Fruit fly (Drosophila melanogaster) whole organism, embryonic: ENCODE results near the gene CG8312.
A peak's percentile ranks its signal among the peaks of the same experiment; 100 is the strongest.

Source experiments
- Abd-B ChIP-seq: fragments of 200-800 bp; sonication (Bioruptor generic); optimal IDR thresholded peaks from 2 replicates; lab custom pipeline; 2018; ENCODE audit warnings: missing biosample characterization, mild to moderate bottlenecking, missing genetic modification characterization, moderate library complexity
- Adf1 ChIP-seq: fragments of 200-800 bp; sonication (Bioruptor generic); IDR thresholded peaks from 2 replicates; pipeline ENCODE4 v1.3.6; 2022; ENCODE audit warnings: missing biosample characterization, missing genetic modification characterization
- Atf-2 ChIP-seq: fragments of 200-800 bp; sonication (Bioruptor generic); optimal IDR thresholded peaks from 2 replicates; lab custom pipeline; 2016; ENCODE audit warnings: missing biosample characterization, missing genetic modification characterization
- CG10565 ChIP-seq: fragments of 200-800 bp; sonication (Bioruptor generic); optimal IDR thresholded peaks from 3 replicates; lab custom pipeline; 2016; ENCODE audit warnings: missing biosample characterization, mild to moderate bottlenecking, missing genetic modification characterization
- CG10979 ChIP-seq: fragments of 200-800 bp; sonication (Bioruptor generic); optimal IDR thresholded peaks from 2 replicates; lab custom pipeline; 2018; ENCODE audit warnings: missing biosample characterization, mild to moderate bottlenecking, missing genetic modification characterization, moderate library complexity
- CG15514 ChIP-seq: fragments of 200-800 bp; sonication (Bioruptor generic); optimal IDR thresholded peaks from 3 replicates; lab custom pipeline; 2017; ENCODE audit warnings: missing biosample characterization, missing genetic modification characterization, mild to moderate bottlenecking, moderate library complexity, missing genetic modification reagents
- CG15601 ChIP-seq: fragments of 200-800 bp; sonication (Bioruptor generic); optimal IDR thresholded peaks from 3 replicates; lab custom pipeline; 2019; ENCODE audit warnings: missing biosample characterization, mild to moderate bottlenecking, missing genetic modification characterization, moderate library complexity
- CG17328 ChIP-seq: fragments of 200-800 bp; sonication (Bioruptor generic); IDR thresholded peaks from 2 replicates; pipeline ENCODE4 v1.3.6; 2022; ENCODE audit warnings: missing biosample characterization, missing genetic modification characterization
- CG17361 ChIP-seq: fragments of 200-800 bp; sonication (Bioruptor generic); IDR thresholded peaks from 3 replicates; pipeline ENCODE4 v1.3.6; 2022; ENCODE audit warnings: missing biosample characterization, missing genetic modification characterization
- CG17802 ChIP-seq: fragments of 200-800 bp; sonication (Bioruptor generic); optimal IDR thresholded peaks from 2 replicates; lab custom pipeline; 2018; ENCODE audit warnings: missing biosample characterization, mild to moderate bottlenecking, missing genetic modification characterization, moderate library complexity
- CG1792 ChIP-seq: fragments of 200-800 bp; sonication (Bioruptor generic); optimal IDR thresholded peaks from 2 replicates; lab custom pipeline; 2016; ENCODE audit warnings: missing biosample characterization, missing genetic modification characterization
- CG18476 ChIP-seq: fragments of 200-800 bp; sonication (Bioruptor generic); optimal IDR thresholded peaks from 2 replicates; lab custom pipeline; 2016; ENCODE audit warnings: missing biosample characterization, mild to moderate bottlenecking, missing genetic modification characterization
- CG2120 ChIP-seq: fragments of 200-800 bp; sonication (Bioruptor generic); optimal IDR thresholded peaks from 3 replicates; lab custom pipeline; 2016; ENCODE audit warnings: missing biosample characterization, missing genetic modification characterization
- CG3065 ChIP-seq: fragments of 200-800 bp; sonication (Bioruptor generic); optimal IDR thresholded peaks from 2 replicates; lab custom pipeline; 2016; ENCODE audit warnings: missing biosample characterization, missing genetic modification characterization
- CG5953 ChIP-seq: fragments of 200-800 bp; sonication (Bioruptor generic); IDR thresholded peaks from 2 replicates; pipeline ENCODE4 v1.3.6; 2022; ENCODE audit warnings: missing biosample characterization, missing genetic modification characterization
- CG6254 ChIP-seq: fragments of 200-800 bp; sonication (Bioruptor generic); optimal IDR thresholded peaks from 3 replicates; lab custom pipeline; 2017; ENCODE audit warnings: mild to moderate bottlenecking, missing biosample characterization, missing genetic modification reagents, missing genetic modification characterization
- CG6689 ChIP-seq: fragments of 200-800 bp; sonication (Bioruptor generic); IDR thresholded peaks from 2 replicates; pipeline ENCODE4 v1.3.6; 2022; ENCODE audit warnings: missing biosample characterization, missing genetic modification characterization
- CG7357 ChIP-seq: fragments of 200-800 bp; sonication (Bioruptor generic); IDR thresholded peaks from 3 replicates; pipeline ENCODE4 v1.3.6; 2022; ENCODE audit warnings: missing biosample characterization, missing genetic modification characterization
- CG8089 ChIP-seq: fragments of 200-800 bp; sonication (Bioruptor generic); optimal IDR thresholded peaks from 3 replicates; lab custom pipeline; 2016; ENCODE audit warnings: missing biosample characterization, missing genetic modification characterization
- CG9727 ChIP-seq: fragments of 200-800 bp; sonication (Bioruptor generic); optimal IDR thresholded peaks from 3 replicates; lab custom pipeline; 2017; ENCODE audit warnings: missing biosample characterization, mild to moderate bottlenecking, missing genetic modification characterization
- ERR ChIP-seq: fragments of 200-800 bp; sonication (Bioruptor generic); optimal IDR thresholded peaks from 2 replicates; lab custom pipeline; 2016; ENCODE audit warnings: missing biosample characterization, missing genetic modification characterization
- Fer3 ChIP-seq: fragments of 200-800 bp; sonication (Bioruptor generic); optimal IDR thresholded peaks from 2 replicates; lab custom pipeline; 2018; ENCODE audit warnings: missing biosample characterization, mild to moderate bottlenecking, missing genetic modification characterization, moderate library complexity
- H15 ChIP-seq: fragments of 200-800 bp; sonication (Bioruptor generic); IDR thresholded peaks from 3 replicates; pipeline ENCODE4 v1.3.6; 2022; ENCODE audit warnings: missing biosample characterization, missing genetic modification characterization
- HLH4C ChIP-seq: fragments of 200-800 bp; sonication (Bioruptor generic); IDR thresholded peaks from 3 replicates; pipeline ENCODE4 v1.3.6; 2022; ENCODE audit warnings: missing biosample characterization, missing genetic modification characterization; ENCODE audit not compliant: partially characterized antibody
- Jarid2 ChIP-seq: fragments of 200-800 bp; sonication (Bioruptor generic); optimal IDR thresholded peaks from 3 replicates; lab custom pipeline; 2017; ENCODE audit warnings: mild to moderate bottlenecking, missing biosample characterization, missing genetic modification reagents, missing genetic modification characterization
- Lhr ChIP-seq: fragments of 200-800 bp; sonication (Bioruptor generic); optimal IDR thresholded peaks from 3 replicates; lab custom pipeline; 2017; ENCODE audit warnings: mild to moderate bottlenecking, missing biosample characterization, missing genetic modification reagents, missing genetic modification characterization
- MTF-1 ChIP-seq: fragments of 200-800 bp; sonication (Bioruptor generic); optimal IDR thresholded peaks from 2 replicates; lab custom pipeline; 2018; ENCODE audit warnings: missing biosample characterization, mild to moderate bottlenecking, missing genetic modification characterization, borderline replicate concordance
- Scr ChIP-seq: fragments of 200-800 bp; sonication (Bioruptor generic); IDR thresholded peaks from 2 replicates; pipeline ENCODE4 v1.3.6; 2022; ENCODE audit warnings: missing biosample characterization, missing genetic modification characterization; ENCODE audit not compliant: partially characterized antibody
- Side ChIP-seq: fragments of 200-800 bp; sonication (Bioruptor generic); optimal IDR thresholded peaks from 2 replicates; lab custom pipeline; 2016; ENCODE audit warnings: missing biosample characterization, missing genetic modification characterization
- Sry-δ ChIP-seq: fragments of 200-800 bp; sonication (Bioruptor generic); optimal IDR thresholded peaks from 2 replicates; lab custom pipeline; 2016; ENCODE audit warnings: missing biosample characterization, missing genetic modification characterization
- YL-1 ChIP-seq: fragments of 200-800 bp; sonication (Bioruptor generic); optimal IDR thresholded peaks from 3 replicates; lab custom pipeline; 2017; ENCODE audit warnings: missing biosample characterization, mild to moderate bottlenecking, missing genetic modification characterization
- abd-A ChIP-seq: fragments of 200-800 bp; sonication (Bioruptor generic); optimal IDR thresholded peaks from 3 replicates; lab custom pipeline; 2019; ENCODE audit warnings: missing biosample characterization, mild to moderate bottlenecking, missing genetic modification characterization, moderate library complexity
- al ChIP-seq: fragments of 200-800 bp; sonication (Bioruptor generic); IDR thresholded peaks from 2 replicates; pipeline ENCODE4 v1.3.6; 2022; ENCODE audit warnings: missing biosample characterization, missing genetic modification characterization
- ash1 ChIP-seq: fragments of 200-800 bp; sonication (Bioruptor generic); optimal IDR thresholded peaks from 2 replicates; lab custom pipeline; 2018; ENCODE audit warnings: missing biosample characterization, mild to moderate bottlenecking, missing genetic modification characterization
- bigmax ChIP-seq: fragments of 200-800 bp; sonication (Bioruptor generic); optimal IDR thresholded peaks from 2 replicates; lab custom pipeline; 2018; ENCODE audit warnings: missing biosample characterization, mild to moderate bottlenecking, missing genetic modification characterization
- btn ChIP-seq: fragments of 200-800 bp; sonication (Bioruptor generic); optimal IDR thresholded peaks from 2 replicates; lab custom pipeline; 2016; ENCODE audit warnings: missing biosample characterization, missing genetic modification characterization
- eve ChIP-seq, 2 experiments: fragments of >200 bp; optimal IDR thresholded peaks; 2 replicates each; lab custom pipeline; 2017; ENCODE audit warnings: missing biosample characterization in 2 of 2, missing genetic modification characterization in 2 of 2
- eyg ChIP-seq: fragments of 200-800 bp; sonication (Bioruptor generic); optimal IDR thresholded peaks from 3 replicates; lab custom pipeline; 2016; ENCODE audit warnings: missing biosample characterization, missing genetic modification characterization
- ftz-f1 ChIP-seq: fragments of 200-800 bp; sonication (Bioruptor generic); optimal IDR thresholded peaks from 2 replicates; lab custom pipeline; 2016; ENCODE audit warnings: missing biosample characterization, missing genetic modification characterization
- fu2 ChIP-seq: fragments of 200-800 bp; sonication (Bioruptor generic); optimal IDR thresholded peaks from 2 replicates; lab custom pipeline; 2016; ENCODE audit warnings: missing biosample characterization, missing genetic modification characterization
- ham ChIP-seq: fragments of 200-800 bp; sonication (Bioruptor generic); IDR thresholded peaks from 2 replicates; pipeline ENCODE4 v1.3.6; 2022; ENCODE audit warnings: missing biosample characterization, missing genetic modification characterization
- hb ChIP-seq: fragments of 200-800 bp; sonication (Bioruptor generic); IDR thresholded peaks from 3 replicates; pipeline ENCODE4 v1.3.6; 2022; ENCODE audit warnings: missing biosample characterization, missing genetic modification characterization; ENCODE audit not compliant: partially characterized antibody
- her ChIP-seq: fragments of 200-800 bp; sonication (Bioruptor generic); optimal IDR thresholded peaks from 2 replicates; lab custom pipeline; 2016; ENCODE audit warnings: missing biosample characterization, missing genetic modification characterization
- hth ChIP-seq: fragments of >200 bp; optimal IDR thresholded peaks from 2 replicates; lab custom pipeline; 2017; ENCODE audit warnings: inconsistent platforms
- maf-S ChIP-seq: fragments of 200-800 bp; sonication (Bioruptor generic); optimal IDR thresholded peaks from 2 replicates; lab custom pipeline; 2016; ENCODE audit warnings: missing biosample characterization, missing genetic modification characterization
- mirr ChIP-seq: fragments of 200-800 bp; sonication (Bioruptor generic); optimal IDR thresholded peaks from 3 replicates; lab custom pipeline; 2018; ENCODE audit warnings: missing biosample characterization, mild to moderate bottlenecking, missing genetic modification characterization
- peb ChIP-seq: fragments of 200-800 bp; sonication (Bioruptor generic); IDR thresholded peaks from 2 replicates; pipeline ENCODE4 v1.3.6; 2022; ENCODE audit warnings: missing biosample characterization, missing genetic modification characterization
- ranshi ChIP-seq: fragments of 200-800 bp; sonication (Bioruptor generic); IDR thresholded peaks from 2 replicates; pipeline ENCODE4 v1.3.6; 2022; ENCODE audit warnings: missing biosample characterization, missing genetic modification characterization
- run ChIP-seq: fragments of 200-800 bp; sonication (Bioruptor generic); optimal IDR thresholded peaks from 3 replicates; lab custom pipeline; 2018; ENCODE audit warnings: missing biosample characterization, mild to moderate bottlenecking, missing genetic modification characterization
- seq ChIP-seq: fragments of 200-800 bp; sonication (Bioruptor generic); IDR thresholded peaks from 2 replicates; pipeline ENCODE4 v1.3.6; 2022; ENCODE audit warnings: missing biosample characterization, missing genetic modification characterization
- sna ChIP-seq: fragments of 200-800 bp; sonication (Bioruptor generic); IDR thresholded peaks from 2 replicates; pipeline ENCODE4 v1.3.6; 2022; ENCODE audit warnings: missing biosample characterization, missing genetic modification characterization; ENCODE audit not compliant: partially characterized antibody
- tgo ChIP-seq: fragments of 200-800 bp; sonication (Bioruptor generic); IDR thresholded peaks from 3 replicates; pipeline ENCODE4 v1.3.6; 2022; ENCODE audit warnings: missing biosample characterization, missing genetic modification characterization

Gene CG8312

DNA sequence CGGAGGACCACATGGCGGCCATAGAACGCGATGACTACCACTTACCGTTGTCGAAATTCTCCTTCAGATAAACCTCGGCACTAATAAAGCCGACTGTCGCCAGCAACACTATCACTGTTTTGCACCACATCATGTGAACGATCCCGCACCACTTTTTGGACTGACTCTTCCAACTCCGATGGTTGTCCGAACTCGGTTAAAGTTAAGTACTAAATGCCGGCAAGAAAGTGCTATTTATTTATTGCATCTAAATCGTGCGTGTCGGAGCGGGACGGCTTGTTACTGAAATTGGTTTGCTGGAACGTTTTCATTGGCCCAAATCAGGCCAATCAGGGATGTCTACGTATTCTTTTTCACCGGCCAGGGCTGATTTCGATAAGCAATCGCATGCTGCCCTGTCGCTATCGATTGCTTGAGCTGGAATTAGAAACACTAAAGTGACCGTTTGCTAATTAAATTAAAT lies 39.6 kb downstream of the CG8312 start, which contains the start of gene Calr (continued):
- TF ChIP-seq Adf1 (GFP tag; lab: Robert Waterston, UW) (no peak), Side (GFP tag; lab: Kevin White, UChicago) (peak; percentile 22), CG3065 (GFP tag; lab: Kevin White, UChicago) (no peak), CG15601 (tag; lab: Kevin White, UChicago) (peak; percentile 56), CG7357 (GFP tag; lab: Robert Waterston, UW) (no peak), ham (GFP tag; lab: Robert Waterston, UW) (no peak), Fer3 (tag; lab: Kevin White, UChicago) (peak; percentile 12), bigmax (GFP tag; lab: Kevin White, UChicago) (no peak), Scr (GFP tag; lab: Robert Waterston, UW) (no peak), peb (GFP tag; lab: Robert Waterston, UW) (no peak), sna (GFP tag; lab: Robert Waterston, UW) (no peak), ERR (GFP tag; lab: Kevin White, UChicago) (peak; percentile 31), CG5953 (GFP tag; lab: Robert Waterston, UW) (no peak), eyg (GFP tag; lab: Kevin White, UChicago) (peak; percentile 49), CG17328 (GFP tag; lab: Robert Waterston, UW) (no peak), ftz-f1 (GFP tag; lab: Kevin White, UChicago) (peak; percentile 44), CG17361 (no peak), hb (GFP tag; lab: Robert Waterston, UW) (no peak), ash1 (GFP tag; lab: Kevin White, UChicago) (peak; percentile 7), ranshi (GFP tag; lab: Robert Waterston, UW) (no peak), HLH4C (GFP tag; lab: Robert Waterston, UW) (no peak), Jarid2 (GFP tag; lab: Kevin White, UChicago) (peak; percentile 87), CG8089 (GFP tag; lab: Kevin White, UChicago) (no peak), CG10565 (no peak), CG10979 (tag; lab: Kevin White, UChicago) (peak; percentile 5), CG17802 (tag; lab: Kevin White, UChicago) (no peak), YL-1 (peak; percentile 74), CG2120 (GFP tag; lab: Kevin White, UChicago) (peak; percentile 1), Sry-δ (GFP tag; lab: Kevin White, UChicago) (peak; percentile 54), mirr (GFP tag; lab: Kevin White, UChicago) (peak; percentile 77), maf-S (no peak), Lhr (GFP tag; lab: Kevin White, UChicago) (peak; percentile 93), CG6254 (no peak), fu2 (no peak), btn (GFP tag; lab: Kevin White, UChicago) (no peak), seq (GFP tag; lab: Robert Waterston, UW) (no peak), run (tag; lab: Kevin White, UChicago) (peak; percentile 36), al (GFP tag; lab: Robert Waterston, UW) (no peak), Atf-2 (no peak), her (GFP tag; lab: Kevin White, UChicago) (peak; percentile 55), tgo (GFP tag; lab: Robert Waterston, UW) (no peak), CG1792 (GFP tag; lab: Kevin White, UChicago) (peak; percentile 7), eve (GFP tag; optimal IDR thresholded peaks at IDR 0.05; lab: Kevin White, UChicago) (no peak), Abd-B (GFP tag; lab: Kevin White, UChicago) (no peak), CG18476 (GFP tag; lab: Kevin White, UChicago) (no peak), CG9727 (GFP tag; lab: Kevin White, UChicago) (peak; percentile 57), hth (lab: Kevin White, UChicago) (no peak), CG6689 (no peak), MTF-1 (GFP tag; lab: Kevin White, UChicago) (peak; percentile 37), abd-A (tag; lab: Kevin White, UChicago) (peak; percentile 95), H15 (GFP tag; lab: Robert Waterston, UW) (no peak), CG15514 (peak; percentile 75)
